Fruit fly (Drosophila melanogaster) whole organism: ENCODE measurements around the gene PGRP-LA.

ENCODE experiments used
- CG8478 ChIP-seq: fragments of >200 bp; optimal IDR thresholded peaks from 2 replicates; lab custom pipeline; 2018; ENCODE audit warnings: inconsistent platforms
- Dll ChIP-seq: fragments of >200 bp; optimal IDR thresholded peaks from 2 replicates; lab custom pipeline; 2017
- EcR ChIP-seq, 2 experiments: fragments of >200 bp; optimal IDR thresholded peaks; 2 replicates each; lab custom pipeline; 2017; ENCODE audit warnings: missing biosample characterization in 2 of 2, missing genetic modification characterization in 2 of 2, missing genetic modification reagents in 2 of 2
- pan ChIP-seq: fragments of >200 bp; optimal IDR thresholded peaks from 2 replicates; lab custom pipeline; 2017
- psq ChIP-seq: fragments of >200 bp; optimal IDR thresholded peaks from 2 replicates; lab custom pipeline; 2017

DNA sequence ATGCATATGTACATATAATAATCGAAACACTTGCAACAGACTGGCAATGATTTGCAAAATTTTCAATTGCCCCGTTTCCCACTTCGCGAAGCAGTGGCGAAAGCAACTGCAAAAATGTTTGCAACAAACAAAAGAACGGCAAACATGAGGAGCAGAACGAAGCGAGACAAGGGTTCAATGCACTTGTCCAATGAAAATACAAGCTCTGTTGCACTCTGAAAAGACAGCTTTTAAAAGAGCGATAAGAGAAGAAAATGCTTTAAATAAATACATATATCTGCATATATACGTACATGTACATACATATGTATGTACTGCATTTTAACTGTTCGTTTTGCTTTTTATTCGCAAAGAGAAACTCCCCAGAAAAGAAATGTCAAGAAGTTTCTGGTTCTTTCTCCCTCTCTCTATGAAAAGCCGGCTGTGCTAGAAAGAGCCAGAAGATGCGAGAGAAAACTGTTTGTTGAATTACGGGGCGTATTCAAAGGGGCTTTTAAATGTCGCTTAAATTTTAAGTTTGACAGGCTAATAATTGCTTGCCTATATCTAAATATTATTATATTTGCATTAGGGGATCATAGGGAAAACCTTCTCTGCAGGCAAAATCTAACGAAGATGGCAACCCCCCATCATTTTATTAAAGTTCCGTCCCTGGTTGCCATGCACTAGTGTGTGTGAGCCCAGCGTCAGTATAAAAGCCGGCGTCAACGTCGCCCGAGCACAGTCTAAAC is 49.4 kb downstream of the PGRP-LA start, which contains the start of gene Hsp27:
- TF ChIP-seq Dll (lab: Kevin White, UChicago) (no peak), psq (lab: Kevin White, UChicago) (no peak), EcR (GFP tag; optimal IDR thresholded peaks at IDR 0.05; lab: Kevin White, UChicago) (peak in 1 of 2 experiments; percentile 76), CG8478 (lab: Kevin White, UChicago) (peak; percentile 42), pan (no peak)
